Worm (Caenorhabditis elegans): ENCODE data around the gene smex-2.

- TF ChIP-seq W03F9.2 (tag; optimal IDR thresholded peaks at IDR 0.05): no peak
- no peak for TF ChIP-seq him-1 (tag; optimal IDR thresholded peaks at IDR 0.05)
These were observed 41.3 kb downstream of the smex-2 start, which contains the start of gene Y40A1A.3 for ce11 chrX:1997934-1998333.
